Fruit fly (Drosophila melanogaster) Kc167 (cell line): ENCODE measurements around the gene CG13833.
A peak's percentile ranks its signal among the peaks of the same experiment; 100 is the strongest.

ENCODE experiments used
- Myc ChIP-seq: fragments of >200 bp; optimal IDR thresholded peaks from 2 replicates; lab custom pipeline; 2017; ENCODE audit warnings: missing external identifiers
- Sin3A ChIP-seq: fragments of >200 bp; optimal IDR thresholded peaks from 2 replicates; lab custom pipeline; 2018; ENCODE audit warnings: missing external identifiers
- h ChIP-seq: fragments of >200 bp; optimal IDR thresholded peaks from 3 replicates; lab custom pipeline; 2018; ENCODE audit warnings: missing external identifiers
- insv ChIP-seq: fragments of >200 bp; optimal IDR thresholded peaks from 3 replicates; lab custom pipeline; 2018; ENCODE audit warnings: missing external identifiers
- psq ChIP-seq: fragments of >200 bp; optimal IDR thresholded peaks from 2 replicates; lab custom pipeline; 2017; ENCODE audit warnings: missing external identifiers
- ttk ChIP-seq: sonication (Bioruptor generic); optimal IDR thresholded peaks from 2 replicates; lab custom pipeline; 2017; ENCODE audit warnings: missing external identifiers

The CG13833 gene

dm6 chr3R:23035463-23035862, at the start of gene CG13833:
Gene CG13833 (minus strand): TSS chr3R:23035563.
- TF ChIP-seq Myc (lab: Kevin White, UChicago) (no peak), insv (no peak), ttk (lab: Kevin White, UChicago) (no peak), psq (lab: Kevin White, UChicago) (no peak), Sin3A (lab: Kevin White, UChicago) (no peak), h (lab: Kevin White, UChicago) (no peak)

dm6 chr3R:23081265-23081664, 45.9 kb upstream of the CG13833 start:
- TF ChIP-seq ttk (lab: Kevin White, UChicago): no peak

- no peak for TF ChIP-seq Myc (lab: Kevin White, UChicago)
- no peak for TF ChIP-seq Sin3A (lab: Kevin White, UChicago)
- no peak for TF ChIP-seq h (lab: Kevin White, UChicago)
- TF ChIP-seq ttk (lab: Kevin White, UChicago): no peak
- TF ChIP-seq insv: no peak
- no peak for TF ChIP-seq psq (lab: Kevin White, UChicago)
Observed at dm6 chr3R:23074480-23074879, 39.1 kb upstream of the CG13833 start.

dm6 chr3R:23067209-23067826, 32.0 kb upstream of the CG13833 start, which contains the start of gene CG17111:
Gene CG17111 (minus strand): TSS chr3R:23067259.
- no peak for TF ChIP-seq Sin3A (lab: Kevin White, UChicago)
- TF ChIP-seq psq (lab: Kevin White, UChicago): no peak
- TF ChIP-seq Myc (lab: Kevin White, UChicago): no peak
- no peak for TF ChIP-seq ttk (lab: Kevin White, UChicago)

dm6 chr3R:23061209-23061608, 25.8 kb upstream of the CG13833 start, which contains the start of the genes sav and Ublcp1:
Gene sav (minus strand): TSS chr3R:23061304.
Gene Ublcp1 (plus strand): TSS chr3R:23061493.
- TF ChIP-seq h (lab: Kevin White, UChicago) (no peak), psq (lab: Kevin White, UChicago) (no peak), Sin3A (lab: Kevin White, UChicago) (no peak), Myc (lab: Kevin White, UChicago) (no peak), ttk (lab: Kevin White, UChicago) (no peak), insv (no peak)

- TF ChIP-seq insv (no peak), psq (lab: Kevin White, UChicago) (no peak), ttk (lab: Kevin White, UChicago) (peak; percentile 92), Myc (lab: Kevin White, UChicago) (no peak)
Observed at dm6 chr3R:23060166-23060565, 24.8 kb upstream of the CG13833 start.

- TF ChIP-seq ttk (lab: Kevin White, UChicago) (no peak), insv (no peak), h (lab: Kevin White, UChicago) (no peak), Myc (lab: Kevin White, UChicago) (no peak), Sin3A (lab: Kevin White, UChicago) (no peak), psq (lab: Kevin White, UChicago) (no peak)
Observed at dm6 chr3R:23058858-23059257, 23.5 kb upstream of the CG13833 start, which contains the start of gene Ctns. Gene Ctns (minus strand): TSS chr3R:23058958.

dm6 chr3R:23057390-23057789, 22.0 kb upstream of the CG13833 start:
- TF ChIP-seq insv (no peak), Sin3A (lab: Kevin White, UChicago) (no peak), Myc (lab: Kevin White, UChicago) (no peak)

- no peak for TF ChIP-seq Myc (lab: Kevin White, UChicago)
- TF ChIP-seq h (lab: Kevin White, UChicago): no peak
- TF ChIP-seq ttk (lab: Kevin White, UChicago): no peak
- no peak for TF ChIP-seq psq (lab: Kevin White, UChicago)
- no peak for TF ChIP-seq Sin3A (lab: Kevin White, UChicago)
- no peak for TF ChIP-seq insv
Observed at dm6 chr3R:23056753-23057152, 21.4 kb upstream of the CG13833 start.

dm6 chr3R:23056113-23056512, 20.8 kb upstream of the CG13833 start:
- TF ChIP-seq ttk (lab: Kevin White, UChicago) (peak; percentile 100), Sin3A (lab: Kevin White, UChicago) (no peak)

dm6 chr3R:23053936-23054335, 18.6 kb upstream of the CG13833 start, which contains the start of gene p53:
Gene p53 (minus strand): TSS chr3R:23054082.
- no peak for TF ChIP-seq ttk (lab: Kevin White, UChicago)
- no peak for TF ChIP-seq Sin3A (lab: Kevin White, UChicago)
- TF ChIP-seq Myc (lab: Kevin White, UChicago): no peak
- no peak for TF ChIP-seq h (lab: Kevin White, UChicago)
- TF ChIP-seq insv: no peak
- no peak for TF ChIP-seq psq (lab: Kevin White, UChicago)

dm6 chr3R:23053135-23053730, 17.9 kb upstream of the CG13833 start:
- TF ChIP-seq Sin3A (lab: Kevin White, UChicago): no peak
- no peak for TF ChIP-seq h (lab: Kevin White, UChicago)
- TF ChIP-seq psq (lab: Kevin White, UChicago): no peak
- no peak for TF ChIP-seq Myc (lab: Kevin White, UChicago)
- no peak for TF ChIP-seq insv
- no peak for TF ChIP-seq ttk (lab: Kevin White, UChicago)
